Worm (Caenorhabditis elegans): Measurements from ENCODE around the gene pqn-31.

DNA sequence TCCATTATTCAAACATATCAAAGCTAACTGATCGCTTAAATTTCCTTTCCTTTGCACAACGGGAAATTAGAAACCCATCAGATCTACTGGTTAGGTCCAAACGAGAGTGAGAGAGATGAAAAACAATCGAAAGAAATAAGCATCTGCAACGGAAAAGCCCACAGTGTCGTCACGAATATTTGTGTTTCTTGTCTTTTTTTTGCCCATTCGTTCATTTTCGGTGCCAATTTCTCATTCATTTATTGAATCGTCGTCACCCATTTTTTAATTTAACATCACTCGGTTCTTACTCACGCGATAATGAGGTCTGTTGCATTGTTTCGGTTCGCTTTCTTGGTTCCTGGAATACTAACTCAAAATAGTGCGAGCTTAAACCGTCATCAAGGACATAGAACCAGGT lies 14.8 kb downstream of the pqn-31 start, which contains the start of gene F21C10.6:
- TF ChIP-seq ceh-82 (tag; optimal IDR thresholded peaks at IDR 0.05) (no peak), ama-1 (optimal IDR thresholded peaks at IDR 0.05) (no peak)
